Fruit fly (Drosophila melanogaster) whole organism, embryonic: ENCODE data around the gene Wsck.

Experiments used
- BEAF-32 ChIP-seq: fragments of 200-800 bp; sonication (Bioruptor generic); optimal IDR thresholded peaks from 3 replicates; lab custom pipeline; 2017; ENCODE audit warnings: missing biosample characterization, missing genetic modification characterization, mild to moderate bottlenecking, moderate library complexity, missing genetic modification reagents
- Blimp-1 ChIP-seq: fragments of 200-800 bp; sonication (Bioruptor generic); optimal IDR thresholded peaks from 3 replicates; lab custom pipeline; 2018; ENCODE audit warnings: missing biosample characterization, missing genetic modification characterization, mild to moderate bottlenecking, moderate library complexity, missing genetic modification reagents
- CG10565 ChIP-seq: fragments of 200-800 bp; sonication (Bioruptor generic); optimal IDR thresholded peaks from 3 replicates; lab custom pipeline; 2016; ENCODE audit warnings: missing biosample characterization, mild to moderate bottlenecking, missing genetic modification characterization
- CG11456 ChIP-seq: fragments of 200-800 bp; sonication (Bioruptor generic); IDR thresholded peaks from 3 replicates; pipeline ENCODE4 v1.3.6; 2022; ENCODE audit warnings: missing biosample characterization, missing genetic modification characterization
- CG14050 ChIP-seq: fragments of 200-800 bp; sonication (Bioruptor generic); IDR thresholded peaks from 3 replicates; pipeline ENCODE4 v1.3.6; 2022; ENCODE audit warnings: missing biosample characterization, missing genetic modification characterization
- CG14667 ChIP-seq: fragments of 200-800 bp; sonication (Bioruptor generic); IDR thresholded peaks from 2 replicates; pipeline ENCODE4 v1.3.6; 2022; ENCODE audit warnings: missing biosample characterization, missing genetic modification characterization
- CG16779 ChIP-seq: fragments of 200-800 bp; sonication (Bioruptor generic); IDR thresholded peaks from 2 replicates; pipeline ENCODE4 v1.3.6; 2022; ENCODE audit warnings: missing biosample characterization, missing genetic modification characterization
- CG16813 ChIP-seq: fragments of 200-800 bp; sonication (Bioruptor generic); IDR thresholded peaks from 3 replicates; pipeline ENCODE4 v1.3.6; 2022; ENCODE audit warnings: missing biosample characterization, missing genetic modification characterization; ENCODE audit not compliant: partially characterized antibody
- CG16863 ChIP-seq: fragments of 200-800 bp; sonication (Bioruptor generic); optimal IDR thresholded peaks from 3 replicates; lab custom pipeline; 2016; ENCODE audit warnings: missing biosample characterization, missing genetic modification characterization
- CG1792 ChIP-seq: fragments of 200-800 bp; sonication (Bioruptor generic); optimal IDR thresholded peaks from 2 replicates; lab custom pipeline; 2016; ENCODE audit warnings: missing biosample characterization, missing genetic modification characterization
- CG18011 ChIP-seq: fragments of 200-800 bp; sonication (Bioruptor generic); optimal IDR thresholded peaks from 2 replicates; lab custom pipeline; 2017; ENCODE audit warnings: missing biosample characterization, missing genetic modification characterization, mild to moderate bottlenecking, moderate library complexity, missing genotype
- CG34224 ChIP-seq: fragments of 200-800 bp; sonication (Bioruptor generic); IDR thresholded peaks from 3 replicates; pipeline ENCODE4 v1.3.6; 2022; ENCODE audit warnings: missing biosample characterization, missing genetic modification characterization; ENCODE audit not compliant: partially characterized antibody
- CG3838 ChIP-seq: fragments of 200-800 bp; sonication (Bioruptor generic); optimal IDR thresholded peaks from 3 replicates; lab custom pipeline; 2016; ENCODE audit warnings: missing biosample characterization, missing genetic modification characterization
- CG42726 ChIP-seq: fragments of 200-800 bp; sonication (Bioruptor generic); IDR thresholded peaks from 2 replicates; pipeline ENCODE4 v1.3.6; 2022; ENCODE audit warnings: missing biosample characterization, missing genetic modification characterization; ENCODE audit not compliant: partially characterized antibody
- CG5245 ChIP-seq: fragments of 200-800 bp; sonication (Bioruptor generic); optimal IDR thresholded peaks from 3 replicates; lab custom pipeline; 2016; ENCODE audit warnings: missing biosample characterization, missing genetic modification characterization
- CG6175 ChIP-seq: fragments of 200-800 bp; sonication (Bioruptor generic); IDR thresholded peaks from 3 replicates; pipeline ENCODE4 v1.3.6; 2022; ENCODE audit warnings: missing biosample characterization, missing genetic modification characterization
- CG6272 ChIP-seq: fragments of 200-800 bp; sonication (Bioruptor generic); IDR thresholded peaks from 2 replicates; pipeline ENCODE4 v1.3.6; 2022; ENCODE audit warnings: missing biosample characterization, missing genetic modification characterization
- CG7786 ChIP-seq: fragments of 200-800 bp; sonication (Bioruptor generic); optimal IDR thresholded peaks from 2 replicates; lab custom pipeline; 2016; ENCODE audit warnings: missing biosample characterization, missing genetic modification characterization
- CG8765 ChIP-seq: fragments of 200-800 bp; sonication (Bioruptor generic); IDR thresholded peaks from 2 replicates; pipeline ENCODE4 v1.3.6; 2022; ENCODE audit warnings: missing biosample characterization, missing genetic modification characterization
- CG9215 ChIP-seq: fragments of 200-800 bp; sonication (Bioruptor generic); IDR thresholded peaks from 2 replicates; pipeline ENCODE4 v1.3.6; 2022; ENCODE audit warnings: missing biosample characterization, missing genetic modification characterization
- Elba2 ChIP-seq: fragments of 200-800 bp; sonication (Bioruptor generic); optimal IDR thresholded peaks from 3 replicates; lab custom pipeline; 2016; ENCODE audit warnings: missing biosample characterization, missing genetic modification characterization
- Ets97D ChIP-seq: fragments of 200-800 bp; sonication (Bioruptor generic); optimal IDR thresholded peaks from 3 replicates; lab custom pipeline; 2016; ENCODE audit warnings: missing biosample characterization, missing genetic modification characterization
- HHEX ChIP-seq: fragments of 200-800 bp; sonication (Bioruptor generic); optimal IDR thresholded peaks from 3 replicates; lab custom pipeline; 2017; ENCODE audit warnings: missing biosample characterization, mild to moderate bottlenecking, missing genetic modification characterization, missing genetic modification reagents
- HLH3B ChIP-seq: fragments of 200-800 bp; sonication (Bioruptor generic); IDR thresholded peaks from 2 replicates; pipeline ENCODE4 v1.3.6; 2022; ENCODE audit warnings: missing biosample characterization, missing genetic modification characterization
- Hr39 ChIP-seq: fragments of >200 bp; optimal IDR thresholded peaks from 2 replicates; lab custom pipeline; 2017
- Myb ChIP-seq: fragments of 200-800 bp; sonication (Bioruptor generic); optimal IDR thresholded peaks from 2 replicates; lab custom pipeline; 2016; ENCODE audit warnings: missing biosample characterization, missing genetic modification characterization
- Ssrp ChIP-seq: fragments of 200-800 bp; sonication (Bioruptor generic); optimal IDR thresholded peaks from 2 replicates; lab custom pipeline; 2018; ENCODE audit warnings: missing biosample characterization, mild to moderate bottlenecking, missing genetic modification characterization, moderate library complexity
- Tbp ChIP-seq: fragments of >200 bp; optimal IDR thresholded peaks from 2 replicates; lab custom pipeline; 2018; ENCODE audit warnings: missing biosample characterization, missing genetic modification characterization
- Trl ChIP-seq, 3 experiments: fragments of >200 bp in 2 of 3; fragments of 200-800 bp in 1 of 3; sonication (Bioruptor generic) in 1 of 3; optimal IDR thresholded peaks; 2 replicates in 1 of 3; 3 replicates in 2 of 3; lab custom pipeline; 2016 to 2017; ENCODE audit warnings: missing biosample characterization in 1 of 3, missing genetic modification characterization in 1 of 3
- bbx ChIP-seq: fragments of 200-800 bp; sonication (Bioruptor generic); IDR thresholded peaks from 2 replicates; pipeline ENCODE4 v1.3.6; 2022; ENCODE audit warnings: missing biosample characterization, missing genetic modification characterization; ENCODE audit not compliant: partially characterized antibody
- cg ChIP-seq: fragments of 200-800 bp; sonication (Bioruptor generic); optimal IDR thresholded peaks from 3 replicates; lab custom pipeline; 2019; ENCODE audit warnings: missing biosample characterization, mild to moderate bottlenecking, missing genetic modification characterization, moderate library complexity
- chn ChIP-seq: fragments of 200-800 bp; sonication (Bioruptor generic); optimal IDR thresholded peaks from 2 replicates; lab custom pipeline; 2016; ENCODE audit warnings: missing biosample characterization, missing genetic modification characterization
- dan ChIP-seq: fragments of 200-800 bp; sonication (Bioruptor generic); IDR thresholded peaks from 2 replicates; pipeline ENCODE4 v1.3.6; 2022; ENCODE audit warnings: missing biosample characterization, missing genetic modification characterization
- dm ChIP-seq: fragments of 200-800 bp; sonication (Bioruptor generic); optimal IDR thresholded peaks from 3 replicates; lab custom pipeline; 2016; ENCODE audit warnings: missing biosample characterization, missing genetic modification characterization
- dmrt99B ChIP-seq: fragments of 200-800 bp; sonication (Bioruptor generic); optimal IDR thresholded peaks from 2 replicates; lab custom pipeline; 2018; ENCODE audit warnings: missing biosample characterization, mild to moderate bottlenecking, missing genetic modification characterization, moderate library complexity
- exex ChIP-seq: fragments of 200-800 bp; sonication (Bioruptor generic); optimal IDR thresholded peaks from 4 replicates; lab custom pipeline; 2018; ENCODE audit warnings: missing biosample characterization, mild to moderate bottlenecking, missing genetic modification characterization, moderate library complexity
- fd96Cb ChIP-seq: fragments of 200-800 bp; sonication (Bioruptor generic); optimal IDR thresholded peaks from 2 replicates; lab custom pipeline; 2018; ENCODE audit warnings: missing biosample characterization, mild to moderate bottlenecking, missing genetic modification characterization, moderate library complexity
- hkb ChIP-seq, 2 experiments: fragments of 200-800 bp in 1 of 2; fragments of >200 bp in 1 of 2; sonication (Bioruptor generic) in 1 of 2; IDR thresholded peaks in 1 of 2; optimal IDR thresholded peaks in 1 of 2; 2 replicates each; pipeline versions ENCODE4 v1.3.6 to Lab custom; 2017 to 2022; ENCODE audit warnings: missing biosample characterization in 1 of 2, missing genetic modification characterization in 1 of 2
- kni ChIP-seq: fragments of 200-800 bp; sonication (Bioruptor generic); optimal IDR thresholded peaks from 3 replicates; lab custom pipeline; 2017; ENCODE audit warnings: mild to moderate bottlenecking, missing biosample characterization, missing genetic modification reagents, missing genetic modification characterization
- lab ChIP-seq: fragments of 200-800 bp; sonication (Bioruptor generic); optimal IDR thresholded peaks from 3 replicates; lab custom pipeline; 2017; ENCODE audit warnings: missing biosample characterization, missing genetic modification characterization, mild to moderate bottlenecking, moderate library complexity, missing genetic modification reagents
- org-1 ChIP-seq: fragments of 200-800 bp; sonication (Bioruptor generic); optimal IDR thresholded peaks from 2 replicates; lab custom pipeline; 2017; ENCODE audit warnings: missing biosample characterization, missing genetic modification characterization
- otp ChIP-seq: fragments of 200-800 bp; sonication (Bioruptor generic); IDR thresholded peaks from 3 replicates; pipeline ENCODE4, ENCODE4 v1.3.6; 2022; ENCODE audit warnings: missing biosample characterization, missing genetic modification characterization
- ranshi ChIP-seq: fragments of 200-800 bp; sonication (Bioruptor generic); IDR thresholded peaks from 2 replicates; pipeline ENCODE4 v1.3.6; 2022; ENCODE audit warnings: missing biosample characterization, missing genetic modification characterization
- sima ChIP-seq: fragments of 200-800 bp; sonication (Bioruptor generic); optimal IDR thresholded peaks from 2 replicates; lab custom pipeline; 2016; ENCODE audit warnings: missing biosample characterization, missing genetic modification characterization
- tll ChIP-seq, 2 experiments: fragments of 200-800 bp in 1 of 2; fragments of >200 bp in 1 of 2; sonication (Bioruptor generic) in 1 of 2; optimal IDR thresholded peaks; 2 replicates each; lab custom pipeline; 2017 to 2019; ENCODE audit warnings: missing biosample characterization in 2 of 2, missing genetic modification characterization in 2 of 2, mild to moderate bottlenecking in 1 of 2, moderate library complexity in 1 of 2
- trem ChIP-seq: fragments of 200-800 bp; optimal IDR thresholded peaks from 3 replicates; lab custom pipeline; 2019; ENCODE audit warnings: missing biosample characterization, mild to moderate bottlenecking, missing genetic modification characterization, moderate library complexity
- unc-4 ChIP-seq: fragments of 200-800 bp; sonication (Bioruptor generic); IDR thresholded peaks from 2 replicates; pipeline ENCODE4 v1.3.6; 2022; ENCODE audit warnings: missing biosample characterization, missing genetic modification characterization; ENCODE audit not compliant: partially characterized antibody
- vfl ChIP-seq: fragments of 200-800 bp; sonication (Bioruptor generic); optimal IDR thresholded peaks from 2 replicates; lab custom pipeline; 2016; ENCODE audit warnings: missing biosample characterization, missing genetic modification characterization
- z ChIP-seq: fragments of 200-800 bp; sonication (Bioruptor generic); IDR thresholded peaks from 3 replicates; pipeline ENCODE4 v1.3.6; 2022; ENCODE audit warnings: missing biosample characterization, missing genetic modification characterization
- zen2 ChIP-seq: fragments of 200-800 bp; sonication (Bioruptor generic); IDR thresholded peaks from 3 replicates; pipeline ENCODE4 v1.3.6; 2022; ENCODE audit warnings: missing biosample characterization, missing genetic modification characterization; ENCODE audit not compliant: partially characterized antibody

The Wsck gene

dm6 chr3R:24649923-24650322 is 20.0 kb upstream of the Wsck start, which contains the start of the genes puf and ash2 (continued):
- TF ChIP-seq CG11456 (GFP tag; lab: Robert Waterston, UW): no peak
- TF ChIP-seq Ssrp (tag; lab: Kevin White, UChicago): no peak
- peak; percentile 63; the same call in 1 of the 3 replicates for TF ChIP-seq zen2
- TF ChIP-seq Blimp-1 (GFP tag; lab: Kevin White, UChicago): no peak
- no peak for TF ChIP-seq CG14050
- TF ChIP-seq Trl (optimal IDR thresholded peaks at IDR 0.05; lab: Kevin White, UChicago): peak in 1 of 2 experiments; percentile 6
- peak; percentile 25 for TF ChIP-seq Trl (GFP tag; optimal IDR thresholded peaks at IDR 0.05; lab: Kevin White, UChicago)
- TF ChIP-seq CG7786 (GFP tag; lab: Kevin White, UChicago): no peak
- no peak for TF ChIP-seq CG8765 (GFP tag; lab: Robert Waterston, UW)
- no peak for TF ChIP-seq dmrt99B (tag; lab: Kevin White, UChicago)
- TF ChIP-seq lab (GFP tag; lab: Kevin White, UChicago): no peak
- no peak for TF ChIP-seq tll (GFP tag; optimal IDR thresholded peaks at IDR 0.05; lab: Kevin White, UChicago)
- TF ChIP-seq Ets97D (GFP tag; lab: Kevin White, UChicago): peak; percentile 55
- no peak for TF ChIP-seq HLH3B (GFP tag; lab: Robert Waterston, UW)
- TF ChIP-seq CG6175 (GFP tag; lab: Robert Waterston, UW): no peak
- no peak for TF ChIP-seq z (GFP tag; lab: Robert Waterston, UW)
- TF ChIP-seq unc-4 (GFP tag; lab: Robert Waterston, UW): peak; percentile 48
- no peak for TF ChIP-seq CG9215
- peak; percentile 51 for TF ChIP-seq Myb (GFP tag; lab: Kevin White, UChicago)
- no peak for TF ChIP-seq CG6272 (GFP tag; lab: Robert Waterston, UW)
- TF ChIP-seq cg (GFP tag; lab: Kevin White, UChicago): peak; percentile 16
- TF ChIP-seq sima (GFP tag; lab: Kevin White, UChicago): no peak
- no peak for TF ChIP-seq Tbp
- TF ChIP-seq CG16813 (GFP tag; lab: Robert Waterston, UW): peak; percentile 51; the same call in 1 of the 3 replicates
- peak; percentile 81 for TF ChIP-seq bbx
- TF ChIP-seq CG1792 (GFP tag; lab: Kevin White, UChicago): no peak
- no peak for TF ChIP-seq HHEX
- no peak for TF ChIP-seq org-1 (GFP tag; lab: Kevin White, UChicago)
- TF ChIP-seq trem (tag; lab: Kevin White, UChicago): peak; percentile 53
- TF ChIP-seq CG34224 (GFP tag; lab: Robert Waterston, UW): peak; percentile 54; the same call in 1 of the 3 replicates
- TF ChIP-seq Hr39 (lab: Kevin White, UChicago): no peak
- no peak for TF ChIP-seq vfl (GFP tag; lab: Kevin White, UChicago)
- no peak for TF ChIP-seq chn (GFP tag; lab: Kevin White, UChicago)
- TF ChIP-seq dan (GFP tag; lab: Robert Waterston, UW): no peak
- no peak for TF ChIP-seq CG5245
- no peak for TF ChIP-seq CG18011 (GFP tag; lab: Kevin White, UChicago)
- no peak for TF ChIP-seq hkb (optimal IDR thresholded peaks at IDR 0.05; lab: Kevin White, UChicago)
- TF ChIP-seq hkb (GFP tag; IDR thresholded peaks at IDR 0.05; lab: Robert Waterston, UW): no peak
- no peak for TF ChIP-seq CG16863 (GFP tag; lab: Kevin White, UChicago)
- TF ChIP-seq otp (GFP tag; lab: Robert Waterston, UW): no peak
- TF ChIP-seq ranshi (GFP tag; lab: Robert Waterston, UW): no peak
- TF ChIP-seq dm (GFP tag; lab: Kevin White, UChicago): peak; percentile 24
- TF ChIP-seq fd96Cb (tag; lab: Kevin White, UChicago): no peak
- no peak for TF ChIP-seq kni
- TF ChIP-seq CG14667 (GFP tag; lab: Robert Waterston, UW): no peak
- peak; percentile 63 for TF ChIP-seq CG42726
- no peak for TF ChIP-seq CG3838 (GFP tag; lab: Kevin White, UChicago)
- peak; percentile 34 for TF ChIP-seq Elba2
- no peak for TF ChIP-seq exex
- peak; percentile 55 for TF ChIP-seq BEAF-32 (GFP tag; lab: Kevin White, UChicago)
- no peak for TF ChIP-seq CG10565
- no peak for TF ChIP-seq CG16779 (GFP tag; lab: Robert Waterston, UW)
